Worm (Caenorhabditis elegans) whole organism, dauer: ENCODE data around the gene cyp-33C4.

Source experiments
- unc-62 ChIP-seq: sonication (generic microtip); optimal IDR thresholded peaks from 2 replicates; lab custom pipeline; 2017; ENCODE audit warnings: missing biosample characterization, missing genetic modification reagents, missing genetic modification characterization

Gene cyp-33C4

DNA sequence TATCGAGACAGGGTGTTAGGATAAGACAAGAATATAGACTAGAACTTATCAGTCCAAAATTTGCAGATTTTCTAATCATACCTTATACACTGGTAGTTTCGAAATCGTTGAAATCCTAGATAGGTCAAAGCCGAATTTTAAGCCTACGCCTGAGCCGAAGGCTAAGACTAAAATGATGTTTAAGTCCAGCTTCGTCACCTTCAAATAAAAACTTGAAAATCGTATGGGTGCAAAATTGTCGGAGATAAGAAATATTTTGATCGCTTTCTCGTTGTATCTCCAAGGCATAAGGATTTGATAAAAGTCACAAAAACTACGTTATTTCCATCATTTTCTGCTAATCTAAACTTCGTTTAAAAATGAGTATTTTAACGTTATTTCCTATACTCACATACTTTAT is 24.7 kb downstream of the cyp-33C4 start, which contains the start of gene F41B5.12:
Gene F41B5.12, plus strand, starts transcription at position 301 of the 400 bp plus-strand sequence.
- TF ChIP-seq unc-62 (GFP tag; lab: Kevin White, UChicago) = no peak

DNA sequence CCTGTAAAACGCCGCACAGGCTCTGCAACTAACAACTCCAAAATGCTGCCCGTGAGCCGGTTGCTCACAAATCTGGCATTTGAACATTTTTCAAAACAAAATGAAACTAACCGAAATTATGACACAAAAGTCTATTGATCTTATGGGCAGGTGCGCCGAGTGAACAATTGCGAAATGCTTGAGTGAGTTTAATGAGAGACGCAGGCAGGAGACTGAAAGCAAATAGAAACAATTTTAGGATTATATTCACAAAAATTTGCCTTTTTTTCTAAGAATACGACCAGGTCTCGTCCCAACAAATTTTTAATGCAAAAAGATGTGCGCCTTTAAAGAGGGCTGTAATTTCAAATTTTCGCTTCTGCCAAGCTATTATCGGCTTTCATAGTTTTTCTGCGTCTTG is 28.5 kb downstream of the cyp-33C4 start, which contains the start of gene nhr-183:
Gene nhr-183, minus strand, starts transcription at position 180 of the 400 bp plus-strand sequence.
- TF ChIP-seq unc-62 (GFP tag; lab: Kevin White, UChicago) = no peak

DNA sequence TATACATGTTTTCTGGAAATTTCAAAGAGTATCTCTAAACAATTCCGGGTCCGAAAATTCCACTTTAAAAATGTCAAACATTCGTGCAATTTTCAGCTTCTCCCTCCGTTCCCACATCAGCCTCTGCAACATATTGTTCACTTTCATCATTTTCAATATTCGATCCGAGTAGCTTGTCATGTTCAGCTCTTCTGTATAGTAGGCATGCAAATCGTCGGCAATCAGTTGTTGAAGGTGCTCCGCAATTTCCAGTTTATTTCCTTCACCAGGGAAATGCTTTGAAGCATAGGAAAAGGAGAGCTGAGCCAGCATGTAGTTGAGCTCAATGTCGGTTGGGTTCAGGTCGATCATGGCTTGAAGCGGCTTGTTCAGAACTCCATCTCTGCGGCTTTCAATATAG is 29.0 kb downstream of the cyp-33C4 start:
- TF ChIP-seq unc-62 (GFP tag; lab: Kevin White, UChicago) = no peak

- TF ChIP-seq unc-62 (GFP tag; lab: Kevin White, UChicago) = no peak
These were observed 31.0 kb downstream of the cyp-33C4 start, which contains the start of gene nhr-275 for ce11 chrV:2266958-2267357. Gene nhr-275 (minus strand): TSS chrV:2267058.

DNA sequence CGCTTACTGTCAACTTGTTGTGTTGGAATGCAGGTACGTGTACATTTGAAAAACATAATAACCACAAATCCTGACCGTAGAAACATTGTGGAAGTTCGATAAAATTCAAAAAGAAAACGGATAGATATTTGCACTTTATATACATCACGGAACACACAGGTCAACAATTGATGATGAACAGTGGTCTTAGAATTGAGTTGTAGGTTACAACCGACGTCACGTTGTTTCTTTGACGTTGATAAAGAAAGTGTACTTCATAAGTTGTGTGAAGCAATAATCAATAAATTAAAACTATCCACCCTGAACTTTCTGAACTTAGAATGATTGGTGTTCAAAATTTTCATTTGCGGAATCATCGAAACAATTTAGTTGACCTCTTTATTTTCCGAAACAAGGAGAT is 35.8 kb downstream of the cyp-33C4 start, which contains the start of gene Y5H2A.1:
Gene Y5H2A.1, minus strand, starts transcription at position 101 of the 400 bp plus-strand sequence.
- no peak for TF ChIP-seq unc-62 (GFP tag; lab: Kevin White, UChicago)

DNA sequence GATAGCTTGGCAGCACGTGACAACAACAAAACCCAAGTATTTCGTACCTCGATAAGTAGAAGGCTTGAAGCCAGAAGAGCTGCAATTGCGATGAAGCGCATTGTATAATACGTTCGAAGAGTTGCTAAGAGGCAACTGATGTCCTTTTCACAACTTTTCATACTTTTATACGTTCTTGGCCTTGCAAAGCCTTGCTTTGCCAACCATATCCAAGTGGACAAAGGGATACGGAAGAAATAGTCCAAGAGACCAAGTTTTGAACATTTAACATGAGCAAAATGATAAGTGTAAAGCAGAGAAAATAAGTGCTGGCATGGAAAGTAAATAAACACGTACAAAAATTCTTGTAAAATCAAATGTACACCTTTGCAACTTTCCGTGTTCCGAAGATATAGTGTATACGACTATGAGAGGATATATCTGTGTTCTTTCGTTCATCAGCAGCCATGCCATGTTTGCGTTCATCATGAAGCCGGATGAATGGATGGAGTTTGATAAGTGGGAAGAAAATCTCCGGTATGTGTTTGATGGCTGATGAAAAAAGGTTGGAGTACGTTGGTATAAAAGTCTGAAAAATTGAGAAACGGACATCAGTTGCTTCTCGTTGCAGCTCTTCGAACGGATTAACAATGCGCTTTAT is 38.4 kb downstream of the cyp-33C4 start, which contains the start of the genes Y5H2A.4 and abu-4:
Gene Y5H2A.4, minus strand, starts transcription at position 101 of the 640 bp plus-strand sequence.
Gene abu-4, plus strand, starts transcription at position 590 of the 640 bp plus-strand sequence.
- no peak for TF ChIP-seq unc-62 (GFP tag; lab: Kevin White, UChicago)

- TF ChIP-seq unc-62 (GFP tag; lab: Kevin White, UChicago) = no peak
These were observed 41.3 kb downstream of the cyp-33C4 start for ce11 chrV:2277260-2277659.

DNA sequence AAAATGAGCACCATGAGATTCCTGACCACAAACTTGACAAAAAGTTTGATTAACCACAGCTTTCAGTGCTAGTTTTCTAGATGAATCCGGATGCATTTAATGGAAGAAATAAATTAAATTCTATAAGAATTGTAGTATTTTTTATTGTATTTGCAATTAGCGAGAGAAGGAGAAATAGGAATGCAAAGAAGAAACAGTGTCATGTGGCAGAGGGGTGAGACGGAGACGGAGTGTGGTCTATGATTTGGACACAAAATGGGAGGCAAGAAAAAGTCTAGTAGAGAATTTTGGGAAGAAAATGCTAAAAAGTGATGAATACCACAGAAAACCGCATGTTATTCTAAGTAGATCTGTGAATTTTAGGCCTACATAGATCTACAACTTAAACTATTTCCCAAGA is 42.1 kb downstream of the cyp-33C4 start, which contains the start of gene nhr-59:
Gene nhr-59, minus strand, starts transcription at position 214 of the 400 bp plus-strand sequence.
- TF ChIP-seq unc-62 (GFP tag; lab: Kevin White, UChicago) = no peak

DNA sequence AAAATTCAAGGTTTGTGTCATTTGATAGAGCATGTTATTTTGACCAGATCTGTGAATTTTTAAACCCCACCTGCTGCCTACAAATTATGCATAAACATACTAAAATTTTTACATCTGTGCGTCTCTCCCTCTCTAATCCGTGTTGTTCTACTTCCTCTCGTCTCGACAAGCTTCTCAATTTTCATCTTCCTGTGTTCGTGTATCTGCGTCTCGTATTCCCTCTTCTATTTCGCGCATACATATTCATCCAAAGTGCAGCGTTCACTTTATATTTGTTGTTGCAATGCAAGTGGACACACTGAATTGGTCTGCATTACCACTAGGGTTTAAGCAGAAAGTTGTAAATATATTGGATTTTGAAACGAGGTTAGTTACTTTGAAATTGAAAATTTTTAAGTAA is 42.6 kb downstream of the cyp-33C4 start, which contains the start of gene fbxa-137:
Gene fbxa-137, plus strand, starts transcription at position 274 of the 400 bp plus-strand sequence.
- TF ChIP-seq unc-62 (GFP tag; lab: Kevin White, UChicago) = no peak

ce11 chrV:2281499-2281898 is 45.6 kb downstream of the cyp-33C4 start, which contains the start of gene nhr-228:
Gene nhr-228 (plus strand): TSS chrV:2281759.
- no peak for TF ChIP-seq unc-62 (GFP tag; lab: Kevin White, UChicago)

DNA sequence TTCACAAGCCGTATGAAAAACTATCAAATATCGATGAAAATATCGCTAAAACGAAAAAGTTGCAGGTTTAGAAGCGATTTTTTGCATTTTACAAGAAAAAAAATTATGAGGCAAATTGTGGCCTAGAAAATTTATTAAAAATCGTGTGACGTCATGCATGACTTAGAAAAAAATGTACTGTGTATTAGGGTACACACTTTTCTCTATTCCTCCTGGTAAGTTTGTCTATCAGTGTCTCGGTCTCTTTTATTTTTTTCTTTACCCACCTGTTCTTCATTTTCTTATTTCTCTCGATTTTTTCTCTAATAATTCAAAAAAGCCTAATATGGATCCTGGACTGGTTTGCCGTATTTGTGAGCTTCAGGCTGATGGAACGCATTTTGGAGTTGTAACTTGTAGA is 49.2 kb downstream of the cyp-33C4 start, which contains the start of gene nhr-227:
Gene nhr-227, plus strand, starts transcription at position 326 of the 400 bp plus-strand sequence.
- no peak for TF ChIP-seq unc-62 (GFP tag; lab: Kevin White, UChicago)
